2 fruit fly cellular contexts compared by ENCODE assay signal in genomic region chr3R:10886462-10887315, dm6.
TF ChIP-seq lines count a peak whose summit lies in the region.

No protein-coding gene starts in this region.

TF ChIP-seq in whole organism, embryonic, 481 proteins besides CTCF, POLR2A, EP300 and RAD21 (continued from another document and continues in another):
- TF ChIP-seq MTF-1 (GFP tag; optimal IDR thresholded peaks at IDR 0.05; lab: Kevin White, UChicago; ENCODE audit: borderline replicate concordance) (peak; percentile 25), Dip2 (GFP tag; IDR thresholded peaks at IDR 0.05; lab: Robert Waterston, UW) (no peak), stwl (tag; optimal IDR thresholded peaks at IDR 0.05; lab: Kevin White, UChicago) (no peak), chn (GFP tag; optimal IDR thresholded peaks at IDR 0.05; lab: Kevin White, UChicago) (peak; percentile 77), unc-4 (GFP tag; IDR thresholded peaks at IDR 0.05; lab: Robert Waterston, UW; ENCODE audit: partially characterized antibody) (0 out of 2 replicates have a peak, but pooled peaks have one; percentile 35), Sry-δ (GFP tag; optimal IDR thresholded peaks at IDR 0.05; lab: Kevin White, UChicago) (peak; percentile 40), CG3281 (GFP tag; optimal IDR thresholded peaks at IDR 0.05; lab: Kevin White, UChicago) (peak; percentile 92), CG15269 (tag; optimal IDR thresholded peaks at IDR 0.05; lab: Kevin White, UChicago) (peak; percentile 94), NC2α (GFP tag; optimal IDR thresholded peaks at IDR 0.05; lab: Kevin White, UChicago) (peak; percentile 66), CG2120 (GFP tag; optimal IDR thresholded peaks at IDR 0.05; lab: Kevin White, UChicago) (peak; percentile 97), ham (GFP tag; IDR thresholded peaks at IDR 0.05; lab: Robert Waterston, UW) (peak; percentile 70; the same call in 1 of the 2 replicates), tx (GFP tag; optimal IDR thresholded peaks at IDR 0.05; lab: Kevin White, UChicago) (peak; percentile 71), grn (GFP tag; optimal IDR thresholded peaks at IDR 0.05; lab: Kevin White, UChicago) (peak; percentile 21), CG42726 (GFP tag; IDR thresholded peaks at IDR 0.05; lab: Robert Waterston, UW; ENCODE audit: partially characterized antibody) (no peak), p53 (GFP tag; optimal IDR thresholded peaks at IDR 0.05; lab: Kevin White, UChicago) (peak; percentile 17), Max (GFP tag; optimal IDR thresholded peaks at IDR 0.05; lab: Kevin White, UChicago) (peak; percentile 81), CG8089 (GFP tag; optimal IDR thresholded peaks at IDR 0.05; lab: Kevin White, UChicago) (peak; percentile 78), CG6765 (GFP tag; optimal IDR thresholded peaks at IDR 0.05; lab: Kevin White, UChicago) (peak; percentile 85), E2f1 (GFP tag; IDR thresholded peaks at IDR 0.05; lab: Robert Waterston, UW) (no peak; the same call in none of the 2 replicates), Dbx (GFP tag; IDR thresholded peaks at IDR 0.05; lab: Robert Waterston, UW) (peak; percentile 94), eyg (GFP tag; optimal IDR thresholded peaks at IDR 0.05; lab: Kevin White, UChicago) (peak; percentile 79), Fer2 (tag; optimal IDR thresholded peaks at IDR 0.05; lab: Kevin White, UChicago) (peak; percentile 76), pan (optimal IDR thresholded peaks at IDR 0.05; lab: Kevin White, UChicago) (no peak), pan (GFP tag; optimal IDR thresholded peaks at IDR 0.05 in 1 of 2, IDR thresholded peaks at IDR 0.05 in 1 of 2) (peak in 1 of 2 experiments; percentile 82), Lhr (GFP tag; optimal IDR thresholded peaks at IDR 0.05; lab: Kevin White, UChicago) (peak; percentile 63), jumu (GFP tag; optimal IDR thresholded peaks at IDR 0.05; lab: Kevin White, UChicago) (peak; percentile 89), az2 (GFP tag; optimal IDR thresholded peaks at IDR 0.05; lab: Kevin White, UChicago) (peak; percentile 86), CG18619 (GFP tag; optimal IDR thresholded peaks at IDR 0.05; lab: Kevin White, UChicago) (peak; percentile 90), en (GFP tag; optimal IDR thresholded peaks at IDR 0.05; lab: Kevin White, UChicago) (peak; percentile 74), HmgD (GFP tag; optimal IDR thresholded peaks at IDR 0.05; lab: Kevin White, UChicago) (no peak), CG10209 (GFP tag; optimal IDR thresholded peaks at IDR 0.05; lab: Kevin White, UChicago) (peak; percentile 91), CG14050 (GFP tag; IDR thresholded peaks at IDR 0.05; lab: Robert Waterston, UW) (peak; percentile 78), CG2875 (GFP tag; optimal IDR thresholded peaks at IDR 0.05; lab: Kevin White, UChicago) (peak; percentile 80), CG15601 (tag; optimal IDR thresholded peaks at IDR 0.05; lab: Kevin White, UChicago) (peak; percentile 84), Side (GFP tag; optimal IDR thresholded peaks at IDR 0.05; lab: Kevin White, UChicago) (peak; percentile 91), D19B (GFP tag; optimal IDR thresholded peaks at IDR 0.05; lab: Kevin White, UChicago) (peak; percentile 73), CG12942 (GFP tag; optimal IDR thresholded peaks at IDR 0.05; lab: Kevin White, UChicago) (peak; percentile 69), CG11247 (GFP tag; IDR thresholded peaks at IDR 0.05; lab: Robert Waterston, UW) (peak; percentile 76), pum (GFP tag; optimal IDR thresholded peaks at IDR 0.05; lab: Kevin White, UChicago) (peak; percentile 82), eve (GFP tag; optimal IDR thresholded peaks at IDR 0.05; lab: Kevin White, UChicago) (no peak), peb (GFP tag; IDR thresholded peaks at IDR 0.05; lab: Robert Waterston, UW) (peak; percentile 79), E2f2 (GFP tag; IDR thresholded peaks at IDR 0.05; lab: Robert Waterston, UW) (peak; percentile 76), inv (GFP tag; IDR thresholded peaks at IDR 0.05; lab: Robert Waterston, UW; ENCODE audit: partially characterized antibody) (no peak; the same call in 1 of the 2 replicates), CG12299 (tag; optimal IDR thresholded peaks at IDR 0.05; lab: Kevin White, UChicago) (peak; percentile 82), CG10274 (GFP tag; optimal IDR thresholded peaks at IDR 0.05; lab: Kevin White, UChicago) (peak; percentile 99), Mes4 (GFP tag; optimal IDR thresholded peaks at IDR 0.05; lab: Kevin White, UChicago) (peak; percentile 82), Scr (GFP tag; IDR thresholded peaks at IDR 0.05; lab: Robert Waterston, UW; ENCODE audit: partially characterized antibody) (0 out of 2 replicates have a peak, but pooled peaks have one; percentile 25), CG15514 (GFP tag; optimal IDR thresholded peaks at IDR 0.05; lab: Kevin White, UChicago) (peak; percentile 71), dysf (GFP tag; IDR thresholded peaks at IDR 0.05; lab: Robert Waterston, UW) (peak; percentile 93), CoRest (tag; optimal IDR thresholded peaks at IDR 0.05; lab: Kevin White, UChicago) (peak; percentile 95), HLH4C (GFP tag; IDR thresholded peaks at IDR 0.05; lab: Robert Waterston, UW; ENCODE audit: partially characterized antibody) (no peak), Bgb (GFP tag; IDR thresholded peaks at IDR 0.05; lab: Robert Waterston, UW; ENCODE audit: partially characterized antibody) (peak; percentile 8; the same call in 1 of the 2 replicates), CG4360 (GFP tag; IDR thresholded peaks at IDR 0.05; lab: Robert Waterston, UW) (peak; percentile 46; the same call in 1 of the 2 replicates), nmo (GFP tag; optimal IDR thresholded peaks at IDR 0.05; lab: Kevin White, UChicago) (peak; percentile 89), CG34422 (GFP tag; IDR thresholded peaks at IDR 0.05; lab: Robert Waterston, UW) (peak; percentile 80), nom (GFP tag; optimal IDR thresholded peaks at IDR 0.05; lab: Kevin White, UChicago) (peak; percentile 82), dm (GFP tag; optimal IDR thresholded peaks at IDR 0.05; lab: Kevin White, UChicago) (peak; percentile 60), Oli (tag; optimal IDR thresholded peaks at IDR 0.05; lab: Kevin White, UChicago) (peak; percentile 91), CG14860 (GFP tag; IDR thresholded peaks at IDR 0.05; lab: Robert Waterston, UW; ENCODE audit: partially characterized antibody) (no peak), Jarid2 (GFP tag; optimal IDR thresholded peaks at IDR 0.05; lab: Kevin White, UChicago) (peak; percentile 67), croc (GFP tag; conservative IDR thresholded peaks at IDR 0.05; lab: Robert Waterston, UW) (peak; percentile 80), crol (GFP tag; IDR thresholded peaks at IDR 0.05; lab: Robert Waterston, UW) (peak; percentile 92)

TF ChIP-seq in whole organism, prepupa, 60 proteins besides CTCF, POLR2A, EP300 and RAD21 (continued from another document):
- TF ChIP-seq CG31627 (GFP tag; optimal IDR thresholded peaks at IDR 0.05; lab: Kevin White, UChicago) = peak; percentile 94
- peak; percentile 89 for TF ChIP-seq acj6 (GFP tag; optimal IDR thresholded peaks at IDR 0.05; lab: Kevin White, UChicago)
- TF ChIP-seq pdm3 (GFP tag; optimal IDR thresholded peaks at IDR 0.05; lab: Kevin White, UChicago) = peak; percentile 91
- TF ChIP-seq net (GFP tag; optimal IDR thresholded peaks at IDR 0.05; lab: Kevin White, UChicago) = peak; percentile 93
- peak; percentile 86 for TF ChIP-seq Gug (GFP tag; IDR thresholded peaks at IDR 0.05; lab: Robert Waterston, UW)
- peak; percentile 45 to 79 for TF ChIP-seq salr (GFP tag; optimal IDR thresholded peaks at IDR 0.05; lab: Kevin White, UChicago)
- peak; percentile 87 for TF ChIP-seq CG10631 (GFP tag; optimal IDR thresholded peaks at IDR 0.05; lab: Kevin White, UChicago)
- peak; percentile 98 for TF ChIP-seq Eip78C (GFP tag; lab: Kevin White, UChicago)
- peak; percentile 80 for TF ChIP-seq CG11902 (GFP tag; optimal IDR thresholded peaks at IDR 0.05; lab: Kevin White, UChicago)
